Worm (Caenorhabditis elegans) whole organism, L1 larva: ENCODE results near the gene cutl-23.
A peak's percentile ranks its signal among the peaks of the same experiment; 100 is the strongest.

ENCODE experiments used
- C04F5.9 ChIP-seq: sonication (generic microtip); optimal IDR thresholded peaks from 2 replicates; lab custom pipeline; 2016; ENCODE audit warnings: missing genetic modification characterization, missing compliant biosample characterization
- C16A3.4 ChIP-seq: fragments of 150-350 bp; optimal IDR thresholded peaks from 2 replicates; lab custom pipeline; 2014; ENCODE audit warnings: missing biosample characterization, missing genetic modification characterization
- C34B4.2 ChIP-seq: sonication (generic microtip); optimal IDR thresholded peaks from 2 replicates; lab custom pipeline; 2017; ENCODE audit warnings: mild to moderate bottlenecking, missing genetic modification characterization, missing compliant biosample characterization
- F16B12.6 ChIP-seq: fragments of 150-350 bp; optimal IDR thresholded peaks from 2 replicates; lab custom pipeline; 2014; ENCODE audit warnings: missing biosample characterization, missing genetic modification characterization
- aha-1 ChIP-seq: fragments of 150-350 bp; optimal IDR thresholded peaks from 2 replicates; lab custom pipeline; 2014; ENCODE audit warnings: missing biosample characterization, missing genetic modification characterization
- aly-2 ChIP-seq: fragments of 150-350 bp; optimal IDR thresholded peaks from 2 replicates; lab custom pipeline; 2014; ENCODE audit warnings: missing biosample characterization, missing genetic modification characterization
- ama-1 ChIP-seq: fragments of 150-350 bp; optimal IDR thresholded peaks from 2 replicates; lab custom pipeline; 2014
- ceh-63 ChIP-seq: fragments of 200-800 bp; sonication (Bioruptor generic); optimal IDR thresholded peaks from 2 replicates; lab custom pipeline; 2018; ENCODE audit warnings: mild to moderate bottlenecking, missing genetic modification characterization, missing compliant biosample characterization
- ceh-8 ChIP-seq: fragments of 200-800 bp; sonication (Bioruptor generic); optimal IDR thresholded peaks from 2 replicates; lab custom pipeline; 2018; ENCODE audit warnings: mild to moderate bottlenecking, missing genetic modification characterization, moderate library complexity, missing compliant biosample characterization
- ceh-82 ChIP-seq, 3 experiments: fragments of 150-350 bp in 1 of 3; sonication (generic microtip) in 2 of 3; optimal IDR thresholded peaks; 2 replicates each; lab custom pipeline; 2014 to 2017; ENCODE audit warnings: missing biosample characterization in 3 of 3, missing genetic modification characterization in 3 of 3
- ceh-88 ChIP-seq: fragments of 200-800 bp; sonication (Bioruptor generic); IDR thresholded peaks from 2 replicates; pipeline ENCODE4 v1.3.6; 2022; ENCODE audit warnings: missing genetic modification characterization, missing compliant biosample characterization
- ceh-90 ChIP-seq: sonication (generic microtip); optimal IDR thresholded peaks from 2 replicates; lab custom pipeline; 2016; ENCODE audit warnings: missing genetic modification characterization, missing compliant biosample characterization
- dpl-1 ChIP-seq, 3 experiments: fragments of 150-350 bp in 2 of 3; sonication (generic microtip) in 1 of 3; optimal IDR thresholded peaks; 2 replicates each; lab custom pipeline; 2014 to 2017; ENCODE audit warnings: missing biosample characterization in 3 of 3, missing genetic modification characterization in 3 of 3, missing genetic modification reagents in 3 of 3
- efl-1 ChIP-seq, 4 experiments: fragments of 150-350 bp; optimal IDR thresholded peaks in 3 of 4; peaks in 1 of 4; 1 replicate in 1 of 4; 2 replicates in 3 of 4; lab custom pipeline; 2014; ENCODE audit warnings: missing biosample characterization in 2 of 4, missing genetic modification characterization in 2 of 4, missing genetic modification reagents in 2 of 4
- efl-3 ChIP-seq: fragments of 200-800 bp; sonication (Bioruptor generic); optimal IDR thresholded peaks from 2 replicates; lab custom pipeline; 2018; ENCODE audit warnings: mild to moderate bottlenecking, missing genetic modification characterization, missing compliant biosample characterization
- elt-3 ChIP-seq, 6 experiments: fragments of 150-350 bp in 1 of 6; sonication (generic microtip); optimal IDR thresholded peaks; 2 replicates each; lab custom pipeline; 2017 to 2018; ENCODE audit warnings: missing biosample characterization in 6 of 6, missing genetic modification characterization in 6 of 6, inconsistent platforms in 1 of 6
- ets-5 ChIP-seq: fragments of 200-800 bp; sonication (Bioruptor generic); IDR thresholded peaks from 2 replicates; pipeline ENCODE4 v1.3.6; 2022; ENCODE audit warnings: missing genetic modification characterization, missing compliant biosample characterization
- fkh-10 ChIP-seq: sonication (generic microtip); optimal IDR thresholded peaks from 2 replicates; lab custom pipeline; 2017; ENCODE audit warnings: missing biosample characterization, missing genetic modification reagents, missing genetic modification characterization
- fkh-8 ChIP-seq: sonication (generic microtip); optimal IDR thresholded peaks from 2 replicates; lab custom pipeline; 2016; ENCODE audit warnings: mild to moderate bottlenecking, missing genetic modification characterization, missing compliant biosample characterization
- fos-1 ChIP-seq: fragments of 150-350 bp; optimal IDR thresholded peaks from 2 replicates; lab custom pipeline; 2014; ENCODE audit warnings: missing biosample characterization, missing genetic modification characterization
- grh-1 ChIP-seq: fragments of 200-800 bp; sonication (Bioruptor generic); IDR thresholded peaks from 2 replicates; pipeline ENCODE4 v1.3.6; 2022; ENCODE audit warnings: missing genetic modification reagents, missing genetic modification characterization, missing compliant biosample characterization
- hlh-17 ChIP-seq: fragments of 200-800 bp; sonication (Bioruptor generic); optimal IDR thresholded peaks from 2 replicates; lab custom pipeline; 2018; ENCODE audit warnings: missing genetic modification characterization, mild to moderate bottlenecking, missing compliant biosample characterization, moderate library complexity, borderline replicate concordance
- irx-1 ChIP-seq: sonication (generic microtip); optimal IDR thresholded peaks from 2 replicates; lab custom pipeline; 2016; ENCODE audit warnings: missing genetic modification characterization, missing compliant biosample characterization
- isw-1 ChIP-seq: fragments of 200-800 bp; sonication (Bioruptor generic); IDR thresholded peaks from 2 replicates; pipeline ENCODE4 v1.3.6; 2022; ENCODE audit warnings: missing genetic modification characterization, missing compliant biosample characterization
- jun-1 ChIP-seq: fragments of 150-350 bp; optimal IDR thresholded peaks from 2 replicates; lab custom pipeline; 2014; ENCODE audit warnings: missing biosample characterization, missing genetic modification reagents, missing genetic modification characterization
- lin-13 ChIP-seq: fragments of 150-350 bp; optimal IDR thresholded peaks from 2 replicates; lab custom pipeline; 2014; ENCODE audit warnings: missing biosample characterization, missing genetic modification reagents, missing genetic modification characterization
- lin-14 ChIP-seq: fragments of 200-800 bp; sonication (Bioruptor generic); optimal IDR thresholded peaks from 2 replicates; lab custom pipeline; 2018; ENCODE audit warnings: mild to moderate bottlenecking, missing genetic modification characterization, moderate library complexity, missing compliant biosample characterization
- lin-35 ChIP-seq, 2 experiments: fragments of 150-350 bp; optimal IDR thresholded peaks; 2 replicates each; lab custom pipeline; 2014; ENCODE audit warnings: missing biosample characterization in 2 of 2, missing genetic modification characterization in 2 of 2, missing genetic modification reagents in 2 of 2
- lin-39 ChIP-seq: fragments of 150-350 bp; optimal IDR thresholded peaks from 2 replicates; lab custom pipeline; 2014; ENCODE audit warnings: missing biosample characterization, missing genetic modification reagents, missing genetic modification characterization
- lsy-2 ChIP-seq, 2 experiments: fragments of 150-350 bp; optimal IDR thresholded peaks; 2 replicates each; lab custom pipeline; 2014; ENCODE audit warnings: missing biosample characterization in 2 of 2, missing genetic modification characterization in 2 of 2
- mab-9 ChIP-seq: fragments of 200-800 bp; sonication (Bioruptor generic); IDR thresholded peaks from 2 replicates; pipeline ENCODE4 v1.3.6; 2022; ENCODE audit warnings: missing genetic modification reagents, missing genetic modification characterization, missing compliant biosample characterization
- mdl-1 ChIP-seq, 2 experiments: fragments of 150-350 bp; optimal IDR thresholded peaks; 2 replicates each; lab custom pipeline; 2014 to 2017; ENCODE audit warnings: missing biosample characterization in 2 of 2, missing genetic modification characterization in 2 of 2, inconsistent platforms in 1 of 2
- mep-1 ChIP-seq: fragments of 150-350 bp; optimal IDR thresholded peaks from 2 replicates; lab custom pipeline; 2014; ENCODE audit warnings: missing biosample characterization, missing genetic modification characterization
- nhr-11 ChIP-seq: fragments of 150-350 bp; optimal IDR thresholded peaks from 2 replicates; lab custom pipeline; 2014; ENCODE audit warnings: missing biosample characterization, missing genetic modification characterization
- nhr-19 ChIP-seq: fragments of 200-800 bp; sonication (Bioruptor generic); conservative IDR thresholded peaks from 2 replicates; pipeline ENCODE4 v1.3.6; 2022; ENCODE audit warnings: missing genetic modification characterization, missing compliant biosample characterization
- nhr-28 ChIP-seq: fragments of 150-350 bp; optimal IDR thresholded peaks from 2 replicates; lab custom pipeline; 2014; ENCODE audit warnings: missing biosample characterization, missing genetic modification characterization
- nhr-71 ChIP-seq: sonication (generic microtip); optimal IDR thresholded peaks from 2 replicates; lab custom pipeline; 2016; ENCODE audit warnings: mild to moderate bottlenecking, missing genetic modification characterization, moderate library complexity, missing compliant biosample characterization
- nhr-77 ChIP-seq: fragments of 150-350 bp; optimal IDR thresholded peaks from 2 replicates; lab custom pipeline; 2014; ENCODE audit warnings: missing biosample characterization, missing genetic modification characterization
- nhr-84 ChIP-seq: sonication (generic microtip); optimal IDR thresholded peaks from 2 replicates; lab custom pipeline; 2017; ENCODE audit warnings: missing biosample characterization, missing genetic modification characterization
- nhr-90 ChIP-seq: sonication (generic microtip); optimal IDR thresholded peaks from 2 replicates; lab custom pipeline; 2016; ENCODE audit warnings: mild to moderate bottlenecking, missing genetic modification characterization, missing compliant biosample characterization; ENCODE audit not compliant: poor library complexity
- pax-3 ChIP-seq: fragments of 200-800 bp; sonication (Bioruptor generic); optimal IDR thresholded peaks from 2 replicates; lab custom pipeline; 2018; ENCODE audit warnings: mild to moderate bottlenecking, missing genetic modification characterization, moderate library complexity, missing compliant biosample characterization
- snpc-4 ChIP-seq: fragments of 150-350 bp; optimal IDR thresholded peaks from 2 replicates; lab custom pipeline; 2014; ENCODE audit warnings: missing biosample characterization, missing genetic modification characterization
- sox-4 ChIP-seq: sonication (generic microtip); optimal IDR thresholded peaks from 2 replicates; lab custom pipeline; 2016; ENCODE audit warnings: missing genetic modification characterization, missing compliant biosample characterization
- swsn-7 ChIP-seq: sonication (generic microtip); optimal IDR thresholded peaks from 2 replicates; lab custom pipeline; 2016; ENCODE audit warnings: missing genetic modification characterization, missing compliant biosample characterization
- tlp-1 ChIP-seq: fragments of 150-350 bp; optimal IDR thresholded peaks from 2 replicates; lab custom pipeline; 2014; ENCODE audit warnings: missing biosample characterization, missing genetic modification characterization
- unc-130 ChIP-seq: fragments of 150-350 bp; optimal IDR thresholded peaks from 2 replicates; lab custom pipeline; 2017; ENCODE audit warnings: missing biosample characterization, missing genetic modification characterization, inconsistent platforms
- unc-86 ChIP-seq: sonication (generic microtip); optimal IDR thresholded peaks from 2 replicates; lab custom pipeline; 2016; ENCODE audit warnings: missing genetic modification characterization, missing compliant biosample characterization
- unc-98 ChIP-seq: fragments of 200-800 bp; sonication (Bioruptor generic); IDR thresholded peaks from 2 replicates; pipeline ENCODE4 v1.3.6; 2022; ENCODE audit warnings: missing genetic modification characterization, missing compliant biosample characterization

cutl-23 gene

DNA sequence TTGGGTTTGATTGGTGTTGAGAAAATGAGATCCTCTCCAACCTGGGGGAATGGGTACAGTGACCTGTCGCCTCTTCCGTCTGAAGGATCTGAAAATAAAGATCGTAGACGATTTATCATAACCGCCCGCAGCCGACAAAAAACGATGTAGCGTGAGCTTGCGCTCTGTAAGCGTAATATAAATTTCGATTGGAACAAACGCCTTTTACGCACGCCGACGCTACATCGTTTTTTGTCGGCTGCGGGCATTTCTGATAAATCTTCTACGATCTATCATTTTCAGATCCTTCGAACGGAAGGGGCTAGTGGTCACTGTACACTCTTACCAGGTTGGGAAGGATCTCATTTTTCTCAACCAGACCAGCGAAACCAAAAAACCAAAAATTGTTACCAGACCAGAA, 21.6 kb upstream of the cutl-23 start:
- TF ChIP-seq lin-14 (GFP tag; lab: Kevin White, UChicago) (no peak), sox-4 (no peak), dpl-1 (GFP tag; optimal IDR thresholded peaks at IDR 0.05; lab: Kevin White, UChicago) (no peak), unc-86 (tag; lab: Kevin White, UChicago) (no peak)

DNA sequence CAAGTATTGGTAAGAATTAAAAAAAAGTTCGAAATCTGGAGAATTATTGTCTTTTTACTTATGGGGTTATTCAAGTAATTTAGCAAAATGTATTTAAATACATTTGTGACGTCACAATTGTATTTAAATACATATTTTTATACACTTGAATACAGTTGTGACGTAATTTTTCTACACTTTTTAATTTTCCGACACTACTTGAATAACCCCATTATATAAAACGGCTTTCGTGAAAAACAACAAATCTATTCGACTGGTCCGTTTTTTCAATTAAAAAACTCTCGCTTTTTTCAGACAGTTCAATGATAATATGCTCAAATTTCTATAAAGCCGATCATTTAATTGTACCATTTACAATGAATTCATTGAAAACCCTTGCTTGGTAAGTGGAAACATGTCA, 19.5 kb upstream of the cutl-23 start:
- TF ChIP-seq fkh-10 (GFP tag; lab: Kevin White, UChicago) (no peak), nhr-84 (no peak), jun-1 (no peak), mep-1 (tag; lab: Kevin White, UChicago) (no peak)

DNA sequence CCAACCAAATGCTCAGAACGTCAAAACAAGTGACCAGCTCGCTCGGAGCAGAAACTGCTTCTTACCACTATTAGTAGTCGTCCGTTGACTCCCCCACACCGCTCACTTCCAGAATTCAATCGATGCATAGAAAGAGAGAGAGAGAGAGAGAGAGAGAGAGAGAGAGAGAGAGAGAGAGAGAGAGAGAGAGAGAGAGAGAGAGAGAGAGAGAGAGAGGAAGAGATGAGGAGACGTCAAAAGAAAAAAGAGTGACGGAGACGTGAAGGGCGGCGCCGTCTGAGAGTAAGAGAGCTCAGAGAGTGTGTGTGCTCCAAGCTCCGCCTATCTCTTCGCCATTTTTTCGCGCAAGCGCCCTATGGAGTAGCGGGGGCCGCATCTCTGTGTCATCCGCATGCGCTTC, 14.8 kb upstream of the cutl-23 start, which contains the start of gene ida-1:
Gene ida-1, plus strand, starts transcription at position 336 of the 400 bp plus-strand sequence.
- peak; percentile 6 for TF ChIP-seq lin-13 (GFP tag; lab: Kevin White, UChicago)
- TF ChIP-seq ceh-90 (tag; lab: Kevin White, UChicago), result no peak
- TF ChIP-seq swsn-7 (tag; lab: Kevin White, UChicago), result no peak
- TF ChIP-seq fkh-8, result peak; percentile 90
- TF ChIP-seq hlh-17 (GFP tag; lab: Kevin White, UChicago), result no peak
- peak; percentile 3 to 55 for TF ChIP-seq lsy-2 (tag; optimal IDR thresholded peaks at IDR 0.05; lab: Kevin White, UChicago)
- TF ChIP-seq C04F5.9 (tag; lab: Kevin White, UChicago), result no peak
- TF ChIP-seq ceh-82 (tag; optimal IDR thresholded peaks at IDR 0.05; lab: Kevin White, UChicago), result peak in 2 of 3 experiments; percentile 53 to 66
- TF ChIP-seq aly-2 (tag; lab: Kevin White, UChicago), result no peak
- peak; percentile 12 for TF ChIP-seq nhr-11
- no peak for TF ChIP-seq nhr-90 (tag; lab: Kevin White, UChicago)
- TF ChIP-seq nhr-28 (tag; lab: Kevin White, UChicago), result no peak
- no peak for TF ChIP-seq elt-3 (tag; optimal IDR thresholded peaks at IDR 0.05; lab: Kevin White, UChicago)
- TF ChIP-seq nhr-77, result no peak
- TF ChIP-seq pax-3 (tag; lab: Kevin White, UChicago), result peak; percentile 75
- TF ChIP-seq mdl-1 (tag; optimal IDR thresholded peaks at IDR 0.05; lab: Kevin White, UChicago), result no peak
- TF ChIP-seq unc-86 (tag; lab: Kevin White, UChicago), result no peak
- peak in 1 of 2 experiments; percentile 54 for TF ChIP-seq lin-35 (GFP tag; optimal IDR thresholded peaks at IDR 0.05; lab: Kevin White, UChicago)
- no peak for TF ChIP-seq C16A3.4 (tag; lab: Kevin White, UChicago)
- TF ChIP-seq aha-1 (tag; lab: Kevin White, UChicago), result no peak
- peak; percentile 44 for TF ChIP-seq ceh-63 (GFP tag; lab: Kevin White, UChicago)
- TF ChIP-seq ceh-8 (GFP tag; lab: Kevin White, UChicago), result peak; percentile 60
- TF ChIP-seq sox-4, result no peak
- TF ChIP-seq lin-14 (GFP tag; lab: Kevin White, UChicago), result peak; percentile 89
- TF ChIP-seq nhr-19 (GFP tag; lab: Robert Waterston, UW), result peak; percentile 39
- TF ChIP-seq irx-1 (tag; lab: Kevin White, UChicago), result no peak
- TF ChIP-seq grh-1 (GFP tag; lab: Robert Waterston, UW), result no peak
- TF ChIP-seq lin-39 (tag; lab: Kevin White, UChicago), result no peak
- TF ChIP-seq dpl-1 (GFP tag; optimal IDR thresholded peaks at IDR 0.05; lab: Kevin White, UChicago), result peak in 1 of 3 experiments; percentile 4
- TF ChIP-seq mep-1 (tag; lab: Kevin White, UChicago), result peak; percentile 28
- no peak for TF ChIP-seq ceh-88 (GFP tag; lab: Robert Waterston, UW)
- TF ChIP-seq fos-1 (tag; lab: Kevin White, UChicago), result no peak
- peak; percentile 13 for TF ChIP-seq jun-1
- no peak for TF ChIP-seq C34B4.2 (tag; lab: Kevin White, UChicago)
- no peak for TF ChIP-seq F16B12.6 (tag; lab: Kevin White, UChicago)
- TF ChIP-seq ets-5 (GFP tag; lab: Robert Waterston, UW), result no peak
- no peak for TF ChIP-seq ama-1 (lab: Kevin White, UChicago)
- TF ChIP-seq unc-98 (GFP tag; lab: Robert Waterston, UW), result no peak
- TF ChIP-seq tlp-1 (tag; lab: Kevin White, UChicago), result no peak
- TF ChIP-seq unc-130 (tag; lab: Kevin White, UChicago), result no peak
- peak; percentile 47 to 71 for TF ChIP-seq efl-1 (optimal IDR thresholded peaks at IDR 0.05; lab: Kevin White, UChicago)
- peak in 1 of 2 experiments; percentile 1 for TF ChIP-seq efl-1 (GFP tag; optimal IDR thresholded peaks at IDR 0.05 in 1 of 2; lab: Kevin White, UChicago)
- peak; percentile 42 for TF ChIP-seq fkh-10 (GFP tag; lab: Kevin White, UChicago)
- peak; percentile 56; the same call in 1 of the 2 replicates for TF ChIP-seq mab-9 (GFP tag; lab: Robert Waterston, UW)
- TF ChIP-seq nhr-71 (tag; lab: Kevin White, UChicago), result peak; percentile 11
- no peak for TF ChIP-seq snpc-4 (tag; lab: Kevin White, UChicago)
- TF ChIP-seq efl-3 (GFP tag; lab: Kevin White, UChicago), result no peak
- TF ChIP-seq isw-1, result peak; percentile 45
